Fruit fly (Drosophila melanogaster): Measurements from ENCODE around the gene Tbc1d15-17.

DNA sequence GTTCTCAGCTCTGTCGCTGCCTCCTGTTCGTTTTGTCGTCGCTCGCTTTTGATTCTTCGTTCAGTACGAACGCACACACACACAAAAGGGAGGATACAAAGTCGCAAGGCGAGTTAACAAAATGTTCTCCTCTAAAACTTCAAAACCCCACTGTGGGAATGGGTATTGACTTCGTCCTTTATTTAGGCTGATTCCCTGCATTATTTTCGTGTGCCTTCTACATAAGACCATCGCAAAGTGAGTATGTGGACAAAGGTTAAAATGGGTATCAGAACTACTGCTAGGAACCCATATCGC, 18.4 kb downstream of the Tbc1d15-17 start:
- TF ChIP-seq lola (GFP tag; optimal IDR thresholded peaks at IDR 0.05) (no peak), Hr3 (GFP tag; optimal IDR thresholded peaks at IDR 0.05) (no peak), jigr1 (GFP tag; IDR thresholded peaks at IDR 0.05) (no peak), az2 (GFP tag; optimal IDR thresholded peaks at IDR 0.05) (no peak), CG16815 (GFP tag; optimal IDR thresholded peaks at IDR 0.05) (no peak), kay (GFP tag; optimal IDR thresholded peaks at IDR 0.05) (no peak), H2.0 (GFP tag; IDR thresholded peaks at IDR 0.05) (no peak)
